Fruit fly (Drosophila melanogaster) whole organism: ENCODE data around the gene CG7766.

Experiments
- CG8478 ChIP-seq: fragments of >200 bp; optimal IDR thresholded peaks from 2 replicates; lab custom pipeline; 2018; ENCODE audit warnings: inconsistent platforms
- EcR ChIP-seq, 2 experiments: fragments of >200 bp; optimal IDR thresholded peaks; 2 replicates each; lab custom pipeline; 2017; ENCODE audit warnings: missing biosample characterization in 2 of 2, missing genetic modification characterization in 2 of 2, missing genetic modification reagents in 2 of 2
- usp ChIP-seq: fragments of >200 bp; optimal IDR thresholded peaks from 2 replicates; lab custom pipeline; 2017; ENCODE audit warnings: missing biosample characterization, missing genetic modification characterization, mixed read lengths

DNA sequence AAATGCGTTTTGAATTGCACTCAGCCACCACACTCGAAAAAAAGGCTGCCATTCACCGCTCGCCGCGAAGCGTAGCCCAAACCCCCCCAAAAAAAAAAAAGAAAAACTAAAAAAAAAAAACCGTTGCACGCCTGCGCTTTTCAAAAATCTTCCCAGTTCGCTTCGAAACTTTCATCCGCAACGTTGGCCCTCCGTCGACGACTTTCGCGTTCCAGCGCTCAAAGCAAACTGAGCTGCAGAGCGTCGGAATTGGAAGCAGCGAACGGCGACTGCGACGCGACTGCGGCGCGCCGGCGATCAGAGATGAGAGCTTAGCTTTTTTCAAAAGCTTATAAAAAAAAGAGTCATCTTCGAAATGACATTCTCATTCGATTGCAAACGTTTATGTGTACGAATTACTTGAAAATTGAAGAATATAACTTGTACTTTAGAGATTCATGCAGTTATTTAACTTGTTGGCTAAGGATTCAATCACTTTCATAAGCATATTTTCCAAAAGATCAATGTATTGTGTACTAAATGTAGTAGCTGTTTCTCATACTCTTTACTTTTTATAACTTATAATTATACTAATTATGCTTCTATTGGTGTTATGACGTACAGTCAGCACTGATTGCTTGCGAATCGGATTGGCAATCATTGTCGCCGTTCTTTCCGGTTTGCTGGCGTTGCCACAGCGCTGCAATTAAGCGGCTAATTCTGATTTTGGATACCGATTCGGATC is 35.6 kb downstream of the CG7766 start, which contains the start of gene CG15365:
- TF ChIP-seq CG8478 (no peak), usp (no peak), EcR (GFP tag; optimal IDR thresholded peaks at IDR 0.05; lab: Kevin White, UChicago) (no peak)
